Worm (Caenorhabditis elegans): Measurements from ENCODE around the gene spot-1.

Gene spot-1

ce11 chrIII:7322018-7322417 lies 44.9 kb upstream of the spot-1 start (continued):
- TF ChIP-seq fkh-4 (tag; optimal IDR thresholded peaks at IDR 0.05; ENCODE audit: borderline replicate concordance): no peak
- TF ChIP-seq dsc-1 (tag; optimal IDR thresholded peaks at IDR 0.05): no peak
- TF ChIP-seq nhr-90 (tag; optimal IDR thresholded peaks at IDR 0.05; ENCODE audit: poor library complexity): no peak
- TF ChIP-seq unc-98 (GFP tag; IDR thresholded peaks at IDR 0.05): no peak
- TF ChIP-seq nhr-237 (tag; optimal IDR thresholded peaks at IDR 0.05): no peak
- no peak for TF ChIP-seq efl-3 (GFP tag; optimal IDR thresholded peaks at IDR 0.05)
- TF ChIP-seq nhr-85 (tag): no peak
- TF ChIP-seq nhr-12 (tag; optimal IDR thresholded peaks at IDR 0.05): no peak
- TF ChIP-seq nhr-19 (GFP tag; conservative IDR thresholded peaks at IDR 0.05): no peak
- TF ChIP-seq aly-2 (tag; optimal IDR thresholded peaks at IDR 0.05): no peak
- TF ChIP-seq lin-14 (GFP tag; optimal IDR thresholded peaks at IDR 0.05): peak; percentile 52
- no peak for TF ChIP-seq pqm-1 (tag; optimal IDR thresholded peaks at IDR 0.05)
- TF ChIP-seq hlh-4 (tag; optimal IDR thresholded peaks at IDR 0.05): no peak
- no peak for TF ChIP-seq grh-1 (GFP tag; IDR thresholded peaks at IDR 0.05)
- no peak for TF ChIP-seq mep-1 (tag; optimal IDR thresholded peaks at IDR 0.05)
- no peak for TF ChIP-seq rnt-1 (tag; optimal IDR thresholded peaks at IDR 0.05)
- no peak for TF ChIP-seq ces-1 (GFP tag; optimal IDR thresholded peaks at IDR 0.05)
- TF ChIP-seq alr-1 (tag; optimal IDR thresholded peaks at IDR 0.05; ENCODE audit: borderline replicate concordance): no peak
- no peak for TF ChIP-seq pag-3 (tag; optimal IDR thresholded peaks at IDR 0.05; ENCODE audit: borderline replicate concordance, insufficient read depth)

- TF ChIP-seq efl-1 (optimal IDR thresholded peaks at IDR 0.05): no peak
- TF ChIP-seq efl-1 (GFP tag; optimal IDR thresholded peaks at IDR 0.05 in 1 of 2): peak in 1 of 2 experiments; percentile 90
- no peak for TF ChIP-seq nhr-11 (tag; optimal IDR thresholded peaks at IDR 0.05)
Observed at ce11 chrIII:7319390-7319789, 42.3 kb upstream of the spot-1 start, which contains the start of gene F56C9.8. Gene F56C9.8, minus strand, starts transcription at chrIII:7319509.

ce11 chrIII:7317354-7317753 lies 40.3 kb upstream of the spot-1 start:
- TF ChIP-seq Y116A8C.19 (tag; optimal IDR thresholded peaks at IDR 0.05; ENCODE audit: borderline replicate concordance): no peak
- no peak for TF ChIP-seq efl-1 (optimal IDR thresholded peaks at IDR 0.05)
- TF ChIP-seq efl-1 (GFP tag; optimal IDR thresholded peaks at IDR 0.05 in 1 of 2): peak in 1 of 2 experiments; percentile 47

ce11 chrIII:7314927-7315547 lies 38.0 kb upstream of the spot-1 start, which contains the start of gene nspg-6:
Gene nspg-6, minus strand, starts transcription at chrIII:7314977.
- TF ChIP-seq elt-2 (tag; optimal IDR thresholded peaks at IDR 0.05) (peak; percentile 14), tbx-2 (tag; optimal IDR thresholded peaks at IDR 0.05) (no peak)

- no peak for TF ChIP-seq elt-2 (tag; optimal IDR thresholded peaks at IDR 0.05)
- TF ChIP-seq blmp-1 (tag; optimal IDR thresholded peaks at IDR 0.05): no peak
- no peak for TF ChIP-seq unc-98 (GFP tag; IDR thresholded peaks at IDR 0.05)
- TF ChIP-seq hlh-17 (GFP tag; optimal IDR thresholded peaks at IDR 0.05; ENCODE audit: borderline replicate concordance): no peak
- TF ChIP-seq nhr-76 (tag; optimal IDR thresholded peaks at IDR 0.05): no peak
- TF ChIP-seq efl-1 (optimal IDR thresholded peaks at IDR 0.05): no peak
- TF ChIP-seq efl-1 (GFP tag; optimal IDR thresholded peaks at IDR 0.05 in 1 of 2): no peak
- no peak for TF ChIP-seq C34B4.2 (tag; optimal IDR thresholded peaks at IDR 0.05)
Observed at ce11 chrIII:7314473-7314872, 37.4 kb upstream of the spot-1 start.

ce11 chrIII:7310662-7311340 lies 33.7 kb upstream of the spot-1 start, which contains the start of the genes F56C9.6 and F56C9.3:
Gene F56C9.6, minus strand, starts transcription at chrIII:7310773.
Gene F56C9.3, plus strand, starts transcription at chrIII:7311290.
- no peak for TF ChIP-seq jun-1 (tag; optimal IDR thresholded peaks at IDR 0.05)
- TF ChIP-seq vab-15 (tag; optimal IDR thresholded peaks at IDR 0.05): no peak
- no peak for TF ChIP-seq nhr-20 (tag; optimal IDR thresholded peaks at IDR 0.05)
- TF ChIP-seq dsc-1 (tag; optimal IDR thresholded peaks at IDR 0.05): no peak
- TF ChIP-seq grh-1 (GFP tag; IDR thresholded peaks at IDR 0.05): no peak
- TF ChIP-seq sox-4 (tag; optimal IDR thresholded peaks at IDR 0.05): no peak
- TF ChIP-seq elt-2 (tag; optimal IDR thresholded peaks at IDR 0.05): no peak
- TF ChIP-seq skn-1 (tag; optimal IDR thresholded peaks at IDR 0.05): no peak
- TF ChIP-seq snu-23 (GFP tag; optimal IDR thresholded peaks at IDR 0.05): no peak
- no peak for TF ChIP-seq mdl-1 (tag; optimal IDR thresholded peaks at IDR 0.05)
- no peak for TF ChIP-seq lir-3 (tag; optimal IDR thresholded peaks at IDR 0.05; ENCODE audit: poor library complexity)
- TF ChIP-seq lin-14 (GFP tag; optimal IDR thresholded peaks at IDR 0.05): no peak
- TF ChIP-seq lin-13 (GFP tag; optimal IDR thresholded peaks at IDR 0.05): no peak
